Worm (Caenorhabditis elegans) whole organism, L2 larva: ENCODE measurements around the gene zim-3.

Experiments used
- C34F6.9 ChIP-seq: fragments of 150-350 bp; optimal IDR thresholded peaks from 2 replicates; lab custom pipeline; 2014; ENCODE audit warnings: missing biosample characterization, missing genetic modification characterization
- F13H6.1 ChIP-seq: sonication (generic microtip); optimal IDR thresholded peaks from 2 replicates; lab custom pipeline; 2016; ENCODE audit warnings: missing genetic modification characterization, missing compliant biosample characterization
- R02D3.7 ChIP-seq: fragments of 150-350 bp; optimal IDR thresholded peaks from 2 replicates; lab custom pipeline; 2014; ENCODE audit warnings: missing biosample characterization, missing genetic modification characterization
- Y55F3AM.14 ChIP-seq: fragments of 200-800 bp; sonication (Bioruptor generic); optimal IDR thresholded peaks from 2 replicates; lab custom pipeline; 2018; ENCODE audit warnings: mild to moderate bottlenecking, missing genetic modification characterization, missing compliant biosample characterization
- ZK546.5 ChIP-seq: sonication (generic microtip); optimal IDR thresholded peaks from 2 replicates; lab custom pipeline; 2017; ENCODE audit warnings: missing biosample characterization, missing genetic modification characterization
- aly-2 ChIP-seq: fragments of 150-350 bp; optimal IDR thresholded peaks from 2 replicates; lab custom pipeline; 2014; ENCODE audit warnings: missing biosample characterization, missing genetic modification characterization
- blmp-1 ChIP-seq: sonication (generic microtip); optimal IDR thresholded peaks from 2 replicates; lab custom pipeline; 2017; ENCODE audit warnings: missing genetic modification characterization, mild to moderate bottlenecking, missing compliant biosample characterization, antibody characterized with exemption, moderate library complexity; ENCODE audit not compliant: insufficient read depth
- ceh-16 ChIP-seq: fragments of 150-350 bp; optimal IDR thresholded peaks from 2 replicates; lab custom pipeline; 2014; ENCODE audit warnings: missing biosample characterization, missing genetic modification characterization
- ceh-82 ChIP-seq: fragments of 150-350 bp; optimal IDR thresholded peaks from 2 replicates; lab custom pipeline; 2014; ENCODE audit warnings: missing biosample characterization, missing genetic modification characterization
- crh-2 ChIP-seq: sonication (generic microtip); optimal IDR thresholded peaks from 2 replicates; lab custom pipeline; 2017; ENCODE audit warnings: missing biosample characterization, missing genetic modification characterization
- elt-3 ChIP-seq: sonication (generic microtip); optimal IDR thresholded peaks from 2 replicates; lab custom pipeline; 2017; ENCODE audit warnings: missing biosample characterization, missing genetic modification characterization
- fos-1 ChIP-seq: fragments of 150-350 bp; optimal IDR thresholded peaks from 2 replicates; lab custom pipeline; 2014; ENCODE audit warnings: missing biosample characterization, missing genetic modification characterization
- lin-13 ChIP-seq: fragments of 150-350 bp; optimal IDR thresholded peaks from 2 replicates; lab custom pipeline; 2014; ENCODE audit warnings: missing biosample characterization, missing genetic modification reagents, missing genetic modification characterization
- lin-39 ChIP-seq: fragments of 150-350 bp; optimal IDR thresholded peaks from 2 replicates; lab custom pipeline; 2014; ENCODE audit warnings: missing biosample characterization, missing genetic modification reagents, missing genetic modification characterization
- lsy-2 ChIP-seq, 2 experiments: fragments of 150-350 bp in 1 of 2; sonication (generic microtip) in 1 of 2; optimal IDR thresholded peaks; 2 replicates each; lab custom pipeline; 2014 to 2017; ENCODE audit warnings: missing biosample characterization in 2 of 2, missing genetic modification characterization in 2 of 2
- mab-5 ChIP-seq: fragments of 150-350 bp; optimal IDR thresholded peaks from 2 replicates; lab custom pipeline; 2014; ENCODE audit warnings: missing biosample characterization, missing genetic modification characterization
- mbf-1 ChIP-seq: sonication (generic microtip); optimal IDR thresholded peaks from 2 replicates; lab custom pipeline; 2017; ENCODE audit warnings: missing biosample characterization, missing genetic modification characterization
- mdl-1 ChIP-seq, 2 experiments: fragments of 150-350 bp in 1 of 2; sonication (generic microtip) in 1 of 2; optimal IDR thresholded peaks; 2 replicates each; lab custom pipeline; 2017; ENCODE audit warnings: missing biosample characterization in 2 of 2, missing genetic modification characterization in 2 of 2
- nhr-10 ChIP-seq: sonication (generic microtip); optimal IDR thresholded peaks from 2 replicates; lab custom pipeline; 2017; ENCODE audit warnings: missing biosample characterization, missing genetic modification characterization
- nhr-12 ChIP-seq: fragments of 150-350 bp; optimal IDR thresholded peaks from 2 replicates; lab custom pipeline; 2014; ENCODE audit warnings: missing biosample characterization, missing genetic modification characterization
- nhr-129 ChIP-seq: fragments of 150-350 bp; optimal IDR thresholded peaks from 2 replicates; lab custom pipeline; 2014; ENCODE audit warnings: missing biosample characterization, missing genetic modification characterization
- nhr-21 ChIP-seq: fragments of 150-350 bp; optimal IDR thresholded peaks from 2 replicates; lab custom pipeline; 2014; ENCODE audit warnings: missing biosample characterization, missing genetic modification characterization
- nhr-23 ChIP-seq: fragments of 150-350 bp; optimal IDR thresholded peaks from 2 replicates; lab custom pipeline; 2014; ENCODE audit warnings: missing biosample characterization, missing genetic modification reagents, missing genetic modification characterization
- nhr-237 ChIP-seq: fragments of 150-350 bp; optimal IDR thresholded peaks from 2 replicates; lab custom pipeline; 2014; ENCODE audit warnings: missing biosample characterization, missing genetic modification characterization
- nhr-6 ChIP-seq: fragments of 150-350 bp; optimal IDR thresholded peaks from 2 replicates; lab custom pipeline; 2014; ENCODE audit warnings: missing biosample characterization, missing genetic modification characterization
- peb-1 ChIP-seq: fragments of 150-350 bp; optimal IDR thresholded peaks from 2 replicates; lab custom pipeline; 2014; ENCODE audit warnings: missing biosample characterization, missing genetic modification characterization
- sem-4 ChIP-seq: fragments of 150-350 bp; optimal IDR thresholded peaks from 2 replicates; lab custom pipeline; 2014; ENCODE audit warnings: missing biosample characterization, missing genetic modification reagents, missing genetic modification characterization
- skn-1 ChIP-seq: sonication (generic microtip); optimal IDR thresholded peaks from 2 replicates; lab custom pipeline; 2017; ENCODE audit warnings: missing biosample characterization, missing genetic modification characterization
- unc-39 ChIP-seq: fragments of 150-350 bp; optimal IDR thresholded peaks from 2 replicates; lab custom pipeline; 2014; ENCODE audit warnings: missing biosample characterization, missing genetic modification characterization
- unc-55 ChIP-seq: fragments of 150-350 bp; sonication (generic microtip); optimal IDR thresholded peaks from 3 replicates; lab custom pipeline; 2014; ENCODE audit warnings: missing biosample characterization, missing genetic modification reagents, missing genetic modification characterization
- zag-1 ChIP-seq: fragments of 150-350 bp; optimal IDR thresholded peaks from 2 replicates; lab custom pipeline; 2014; ENCODE audit warnings: missing biosample characterization, missing genetic modification characterization
- ztf-1 ChIP-seq: fragments of 200-800 bp; sonication (Bioruptor generic); conservative IDR thresholded peaks from 2 replicates; pipeline ENCODE4 v1.3.6; 2022; ENCODE audit warnings: missing genetic modification characterization, missing compliant biosample characterization
- ztf-4 ChIP-seq: fragments of 150-350 bp; optimal IDR thresholded peaks from 2 replicates; lab custom pipeline; 2014; ENCODE audit warnings: missing biosample characterization, missing genetic modification characterization

zim-3 gene

ce11 chrIV:10578367-10578766, 19.9 kb downstream of the zim-3 start, which contains the start of gene lgc-43:
Gene lgc-43, plus strand, starts transcription at chrIV:10578667.
- TF ChIP-seq C34F6.9 (tag; lab: Kevin White, UChicago) = no peak
- no peak for TF ChIP-seq unc-39
- TF ChIP-seq nhr-6 (tag; lab: Kevin White, UChicago) = no peak
- no peak for TF ChIP-seq mbf-1
- no peak for TF ChIP-seq fos-1 (tag; lab: Kevin White, UChicago)

- TF ChIP-seq ztf-1 (GFP tag; lab: Robert Waterston, UW) (no peak), nhr-10 (tag; lab: Kevin White, UChicago) (no peak), unc-39 (no peak), skn-1 (no peak), ceh-82 (tag; lab: Kevin White, UChicago) (no peak), ceh-16 (tag; lab: Kevin White, UChicago) (no peak), lin-13 (GFP tag; lab: Kevin White, UChicago) (no peak), C34F6.9 (tag; lab: Kevin White, UChicago) (no peak), lsy-2 (tag; optimal IDR thresholded peaks at IDR 0.05; lab: Kevin White, UChicago) (no peak), crh-2 (tag; lab: Kevin White, UChicago) (no peak), sem-4 (no peak)
These were observed 25.7 kb downstream of the zim-3 start, which contains the start of gene oac-8 for ce11 chrIV:10584237-10584636. Gene oac-8, plus strand, starts transcription at chrIV:10584537.

ce11 chrIV:10589072-10589471, 30.6 kb downstream of the zim-3 start, which contains the start of gene C43F9.4:
Gene C43F9.4, minus strand, starts transcription at chrIV:10589172.
- TF ChIP-seq C34F6.9 (tag; lab: Kevin White, UChicago) = no peak
- no peak for TF ChIP-seq crh-2 (tag; lab: Kevin White, UChicago)
- TF ChIP-seq R02D3.7 (tag; lab: Kevin White, UChicago) = no peak
- no peak for TF ChIP-seq nhr-21
- TF ChIP-seq elt-3 = no peak
- no peak for TF ChIP-seq nhr-237 (tag; lab: Kevin White, UChicago)
- TF ChIP-seq skn-1 = no peak
- TF ChIP-seq sem-4 = no peak
- TF ChIP-seq nhr-129 (tag; lab: Kevin White, UChicago) = no peak
- no peak for TF ChIP-seq unc-55 (GFP tag; lab: Kevin White, UChicago)
- no peak for TF ChIP-seq peb-1 (tag; lab: Kevin White, UChicago)

- no peak for TF ChIP-seq lsy-2 (tag; optimal IDR thresholded peaks at IDR 0.05; lab: Kevin White, UChicago)
- TF ChIP-seq nhr-12 = no peak
- no peak for TF ChIP-seq crh-2 (tag; lab: Kevin White, UChicago)
- no peak for TF ChIP-seq blmp-1 (tag; lab: Kevin White, UChicago)
- no peak for TF ChIP-seq lin-39
- TF ChIP-seq peb-1 (tag; lab: Kevin White, UChicago) = no peak
- TF ChIP-seq mab-5 (tag; lab: Kevin White, UChicago) = no peak
- TF ChIP-seq Y55F3AM.14 = no peak
- TF ChIP-seq nhr-23 = no peak
- no peak for TF ChIP-seq ztf-4
- no peak for TF ChIP-seq aly-2 (tag; lab: Kevin White, UChicago)
- TF ChIP-seq skn-1 = no peak
- TF ChIP-seq nhr-10 (tag; lab: Kevin White, UChicago) = no peak
- no peak for TF ChIP-seq elt-3
- TF ChIP-seq mdl-1 (tag; optimal IDR thresholded peaks at IDR 0.05; lab: Kevin White, UChicago) = no peak
- no peak for TF ChIP-seq ZK546.5 (tag; lab: Kevin White, UChicago)
- TF ChIP-seq, all 48 proteins: peak for 0
These were observed 32.1 kb downstream of the zim-3 start, which contains the start of the genes C43F9.5 and nkb-2 for ce11 chrIV:10590649-10591048. Gene C43F9.5, minus strand, starts transcription at chrIV:10590749. Gene nkb-2, plus strand, starts transcription at chrIV:10590925.

ce11 chrIV:10593570-10593969, 35.1 kb downstream of the zim-3 start, which contains the start of gene C43F9.7:
Gene C43F9.7, minus strand, starts transcription at chrIV:10593670.
- TF ChIP-seq lin-39 (no peak), sem-4 (no peak), ceh-16 (tag; lab: Kevin White, UChicago) (no peak), ZK546.5 (tag; lab: Kevin White, UChicago) (no peak), nhr-21 (no peak), crh-2 (tag; lab: Kevin White, UChicago) (no peak), ztf-1 (GFP tag; lab: Robert Waterston, UW) (no peak), zag-1 (tag; lab: Kevin White, UChicago) (no peak)
- TF ChIP-seq, all 48 proteins: peak for 0

ce11 chrIV:10596505-10596904, 38.0 kb downstream of the zim-3 start, which contains the start of gene C43F9.11:
Gene C43F9.11, plus strand, starts transcription at chrIV:10596805.
- no peak for TF ChIP-seq mdl-1 (tag; optimal IDR thresholded peaks at IDR 0.05; lab: Kevin White, UChicago)
- no peak for TF ChIP-seq fos-1 (tag; lab: Kevin White, UChicago)
- no peak for TF ChIP-seq F13H6.1 (tag; lab: Kevin White, UChicago)
- TF ChIP-seq skn-1 = no peak
